Fruit fly (Drosophila melanogaster) whole organism, embryonic: ENCODE data around the gene fig.

ENCODE experiments used
- CG10462 ChIP-seq: fragments of 200-800 bp; sonication (Bioruptor generic); optimal IDR thresholded peaks from 2 replicates; lab custom pipeline; 2016; ENCODE audit warnings: missing biosample characterization, missing genetic modification characterization
- CG11695 ChIP-seq: fragments of 200-800 bp; sonication (Bioruptor generic); IDR thresholded peaks from 3 replicates; pipeline ENCODE4 v1.3.6; 2022; ENCODE audit warnings: missing biosample characterization, missing genetic modification characterization
- CG12769 ChIP-seq: fragments of 200-800 bp; sonication (Bioruptor generic); optimal IDR thresholded peaks from 2 replicates; lab custom pipeline; 2019; ENCODE audit warnings: missing biosample characterization, mild to moderate bottlenecking, missing genetic modification characterization, moderate library complexity
- CG13894 ChIP-seq: fragments of 200-800 bp; sonication (Bioruptor generic); optimal IDR thresholded peaks from 3 replicates; lab custom pipeline; 2018; ENCODE audit warnings: missing biosample characterization, mild to moderate bottlenecking, missing genetic modification characterization, moderate library complexity
- CG14965 ChIP-seq: fragments of 200-800 bp; sonication (Bioruptor generic); optimal IDR thresholded peaks from 2 replicates; lab custom pipeline; 2016; ENCODE audit warnings: missing biosample characterization, missing genetic modification characterization, borderline replicate concordance
- CG15073 ChIP-seq: fragments of 200-800 bp; sonication (Bioruptor generic); optimal IDR thresholded peaks from 2 replicates; lab custom pipeline; 2016; ENCODE audit warnings: missing biosample characterization, missing genetic modification characterization
- CG1529 ChIP-seq: fragments of 200-800 bp; sonication (Bioruptor generic); optimal IDR thresholded peaks from 3 replicates; lab custom pipeline; 2018; ENCODE audit warnings: missing biosample characterization, missing genetic modification characterization
- CG1603 ChIP-seq: fragments of 200-800 bp; sonication (Bioruptor generic); optimal IDR thresholded peaks from 2 replicates; lab custom pipeline; 2019; ENCODE audit warnings: missing biosample characterization, mild to moderate bottlenecking, missing genetic modification characterization, moderate library complexity
- CG18619 ChIP-seq: fragments of 200-800 bp; sonication (Bioruptor generic); optimal IDR thresholded peaks from 3 replicates; lab custom pipeline; 2017; ENCODE audit warnings: missing biosample characterization, mild to moderate bottlenecking, missing genetic modification characterization
- CG2199 ChIP-seq: fragments of 200-800 bp; sonication (Bioruptor generic); IDR thresholded peaks from 3 replicates; pipeline ENCODE4 v1.3.6; 2022; ENCODE audit warnings: missing biosample characterization, missing genetic modification characterization
- CG30431 ChIP-seq: fragments of 200-800 bp; sonication (Bioruptor generic); optimal IDR thresholded peaks from 2 replicates; lab custom pipeline; 2017; ENCODE audit warnings: missing biosample characterization, missing genetic modification characterization
- CG31365 ChIP-seq: fragments of 200-800 bp; sonication (Bioruptor generic); optimal IDR thresholded peaks from 2 replicates; lab custom pipeline; 2018; ENCODE audit warnings: missing biosample characterization, mild to moderate bottlenecking, missing genetic modification characterization
- CG31441 ChIP-seq: fragments of 200-800 bp; sonication (Bioruptor generic); IDR thresholded peaks from 2 replicates; pipeline ENCODE4 v1.3.6; 2022; ENCODE audit warnings: missing biosample characterization, missing genetic modification characterization
- CG3281 ChIP-seq: fragments of 200-800 bp; sonication (Bioruptor generic); optimal IDR thresholded peaks from 3 replicates; lab custom pipeline; 2017; ENCODE audit warnings: missing biosample characterization, mild to moderate bottlenecking, missing genetic modification characterization
- CG33557 ChIP-seq: fragments of 200-800 bp; sonication (Bioruptor generic); optimal IDR thresholded peaks from 2 replicates; lab custom pipeline; 2019; ENCODE audit warnings: missing biosample characterization, mild to moderate bottlenecking, missing genetic modification characterization, moderate library complexity
- CG34376 ChIP-seq: fragments of 200-800 bp; sonication (Bioruptor generic); optimal IDR thresholded peaks from 2 replicates; lab custom pipeline; 2018; ENCODE audit warnings: missing biosample characterization, mild to moderate bottlenecking, missing genetic modification characterization
- CG3847 ChIP-seq: fragments of 200-800 bp; sonication (Bioruptor generic); IDR thresholded peaks from 2 replicates; pipeline ENCODE4 v1.3.6; 2022; ENCODE audit warnings: missing biosample characterization, missing genetic modification characterization
- CG4424 ChIP-seq: fragments of 200-800 bp; sonication (Bioruptor generic); optimal IDR thresholded peaks from 3 replicates; lab custom pipeline; 2016; ENCODE audit warnings: missing biosample characterization, missing genetic modification characterization
- CG4730 ChIP-seq: fragments of 200-800 bp; sonication (Bioruptor generic); IDR thresholded peaks from 2 replicates; pipeline ENCODE4 v1.3.6; 2022; ENCODE audit warnings: missing biosample characterization, missing genetic modification characterization
- CG7357 ChIP-seq: fragments of 200-800 bp; sonication (Bioruptor generic); IDR thresholded peaks from 3 replicates; pipeline ENCODE4 v1.3.6; 2022; ENCODE audit warnings: missing biosample characterization, missing genetic modification characterization
- CG7839 ChIP-seq: fragments of 200-800 bp; sonication (Bioruptor generic); optimal IDR thresholded peaks from 3 replicates; lab custom pipeline; 2018; ENCODE audit warnings: missing biosample characterization, mild to moderate bottlenecking, missing genetic modification characterization, moderate library complexity
- CG8944 ChIP-seq: fragments of 200-800 bp; sonication (Bioruptor generic); optimal IDR thresholded peaks from 3 replicates; lab custom pipeline; 2016; ENCODE audit warnings: missing biosample characterization, missing genetic modification characterization
- CG9215 ChIP-seq: fragments of 200-800 bp; sonication (Bioruptor generic); IDR thresholded peaks from 2 replicates; pipeline ENCODE4 v1.3.6; 2022; ENCODE audit warnings: missing biosample characterization, missing genetic modification characterization
- CTCF ChIP-seq: fragments of 200-800 bp; sonication (Bioruptor generic); optimal IDR thresholded peaks from 2 replicates; lab custom pipeline; 2017; ENCODE audit warnings: missing biosample characterization, mild to moderate bottlenecking, missing genetic modification characterization, moderate library complexity
- D19B ChIP-seq: fragments of 200-800 bp; sonication (Bioruptor generic); optimal IDR thresholded peaks from 2 replicates; lab custom pipeline; 2017; ENCODE audit warnings: missing biosample characterization, mild to moderate bottlenecking, missing genetic modification characterization
- Dek ChIP-seq: fragments of 200-800 bp; sonication (Bioruptor generic); optimal IDR thresholded peaks from 3 replicates; lab custom pipeline; 2019; ENCODE audit warnings: missing biosample characterization, mild to moderate bottlenecking, missing genetic modification characterization, moderate library complexity
- Drgx ChIP-seq: fragments of 200-800 bp; sonication (Bioruptor generic); IDR thresholded peaks from 2 replicates; pipeline ENCODE4 v1.3.6; 2022; ENCODE audit warnings: missing biosample characterization, missing genetic modification characterization
- Hr51 ChIP-seq, 2 experiments: fragments of 200-800 bp; sonication (Bioruptor generic); optimal IDR thresholded peaks; 2 replicates in 1 of 2; 3 replicates in 1 of 2; lab custom pipeline; 2016 to 2018; ENCODE audit warnings: missing biosample characterization in 2 of 2, missing genetic modification characterization in 2 of 2, mild to moderate bottlenecking in 1 of 2, moderate library complexity in 1 of 2
- Lim3 ChIP-seq: fragments of 200-800 bp; sonication (Bioruptor generic); IDR thresholded peaks from 2 replicates; pipeline ENCODE4 v1.3.6; 2022; ENCODE audit warnings: missing biosample characterization, missing genetic modification characterization
- Mad ChIP-seq: fragments of 200-800 bp; sonication (Bioruptor generic); optimal IDR thresholded peaks from 2 replicates; lab custom pipeline; 2016; ENCODE audit warnings: missing biosample characterization, missing genetic modification characterization
- Neu2 ChIP-seq: fragments of 200-800 bp; sonication (Bioruptor generic); optimal IDR thresholded peaks from 3 replicates; lab custom pipeline; 2016; ENCODE audit warnings: missing biosample characterization, missing genetic modification characterization, borderline replicate concordance
- Side ChIP-seq: fragments of 200-800 bp; sonication (Bioruptor generic); optimal IDR thresholded peaks from 2 replicates; lab custom pipeline; 2016; ENCODE audit warnings: missing biosample characterization, missing genetic modification characterization
- Ssrp ChIP-seq: fragments of 200-800 bp; sonication (Bioruptor generic); optimal IDR thresholded peaks from 2 replicates; lab custom pipeline; 2018; ENCODE audit warnings: missing biosample characterization, mild to moderate bottlenecking, missing genetic modification characterization, moderate library complexity
- Tbp ChIP-seq: fragments of >200 bp; optimal IDR thresholded peaks from 2 replicates; lab custom pipeline; 2018; ENCODE audit warnings: missing biosample characterization, missing genetic modification characterization
- ara ChIP-seq: fragments of 200-800 bp; sonication (Bioruptor generic); IDR thresholded peaks from 2 replicates; pipeline ENCODE4 v1.3.6; 2022; ENCODE audit warnings: missing biosample characterization, missing genetic modification characterization
- ase ChIP-seq: fragments of 200-800 bp; sonication (Bioruptor generic); IDR thresholded peaks from 3 replicates; pipeline ENCODE4 v1.3.6; 2022; ENCODE audit warnings: missing biosample characterization, missing genetic modification characterization
- chn ChIP-seq: fragments of 200-800 bp; sonication (Bioruptor generic); optimal IDR thresholded peaks from 2 replicates; lab custom pipeline; 2016; ENCODE audit warnings: missing biosample characterization, missing genetic modification characterization
- en ChIP-seq: fragments of 200-800 bp; sonication (Bioruptor generic); optimal IDR thresholded peaks from 2 replicates; lab custom pipeline; 2016; ENCODE audit warnings: missing biosample characterization, missing genetic modification characterization
- exex ChIP-seq: fragments of 200-800 bp; sonication (Bioruptor generic); optimal IDR thresholded peaks from 4 replicates; lab custom pipeline; 2018; ENCODE audit warnings: missing biosample characterization, mild to moderate bottlenecking, missing genetic modification characterization, moderate library complexity
- gsb-n ChIP-seq: fragments of 200-800 bp; sonication (Bioruptor generic); optimal IDR thresholded peaks from 3 replicates; lab custom pipeline; 2018; ENCODE audit warnings: missing biosample characterization, mild to moderate bottlenecking, missing genetic modification characterization
- gt ChIP-seq: fragments of 200-800 bp; sonication (Bioruptor generic); IDR thresholded peaks from 2 replicates; pipeline ENCODE4 v1.3.6; 2022; ENCODE audit warnings: missing biosample characterization, missing genetic modification characterization
- ind ChIP-seq: fragments of 200-800 bp; sonication (Bioruptor generic); optimal IDR thresholded peaks from 3 replicates; lab custom pipeline; 2016; ENCODE audit warnings: missing biosample characterization, missing genetic modification characterization
- insv ChIP-seq, 2 experiments: fragments of 200-800 bp; sonication (Bioruptor generic); optimal IDR thresholded peaks; 3 replicates each; lab custom pipeline; 2016 to 2018; ENCODE audit warnings: missing biosample characterization in 2 of 2, missing genetic modification characterization in 2 of 2
- knrl ChIP-seq: fragments of 200-800 bp; sonication (Bioruptor generic); IDR thresholded peaks from 3 replicates; pipeline ENCODE4 v1.3.6; 2022; ENCODE audit warnings: missing biosample characterization, missing genetic modification characterization; ENCODE audit not compliant: partially characterized antibody
- lola ChIP-seq, 3 experiments: fragments of >200 bp in 2 of 3; fragments of 200-800 bp in 1 of 3; sonication (Bioruptor generic) in 1 of 3; optimal IDR thresholded peaks; 2 replicates each; lab custom pipeline; 2017 to 2019; ENCODE audit warnings: missing biosample characterization in 3 of 3, missing genetic modification characterization in 3 of 3, mild to moderate bottlenecking in 1 of 3, moderate library complexity in 1 of 3
- mirr ChIP-seq: fragments of 200-800 bp; sonication (Bioruptor generic); optimal IDR thresholded peaks from 3 replicates; lab custom pipeline; 2018; ENCODE audit warnings: missing biosample characterization, mild to moderate bottlenecking, missing genetic modification characterization
- nmo ChIP-seq: fragments of 200-800 bp; sonication (Bioruptor generic); optimal IDR thresholded peaks from 2 replicates; lab custom pipeline; 2018; ENCODE audit warnings: missing biosample characterization, mild to moderate bottlenecking, missing genetic modification characterization, moderate library complexity
- nom ChIP-seq: fragments of 200-800 bp; sonication (Bioruptor generic); optimal IDR thresholded peaks from 2 replicates; lab custom pipeline; 2017; ENCODE audit warnings: missing biosample characterization, missing genetic modification characterization, mild to moderate bottlenecking, moderate library complexity, missing genetic modification reagents
- otp ChIP-seq: fragments of 200-800 bp; sonication (Bioruptor generic); IDR thresholded peaks from 3 replicates; pipeline ENCODE4, ENCODE4 v1.3.6; 2022; ENCODE audit warnings: missing biosample characterization, missing genetic modification characterization
- scrt ChIP-seq: fragments of 200-800 bp; sonication (Bioruptor generic); optimal IDR thresholded peaks from 2 replicates; lab custom pipeline; 2018; ENCODE audit warnings: missing biosample characterization, mild to moderate bottlenecking, missing genetic modification characterization, moderate library complexity
- sug ChIP-seq: fragments of 200-800 bp; optimal IDR thresholded peaks from 2 replicates; lab custom pipeline; 2019; ENCODE audit warnings: missing biosample characterization, mild to moderate bottlenecking, missing genetic modification characterization, moderate library complexity

The fig gene

DNA sequence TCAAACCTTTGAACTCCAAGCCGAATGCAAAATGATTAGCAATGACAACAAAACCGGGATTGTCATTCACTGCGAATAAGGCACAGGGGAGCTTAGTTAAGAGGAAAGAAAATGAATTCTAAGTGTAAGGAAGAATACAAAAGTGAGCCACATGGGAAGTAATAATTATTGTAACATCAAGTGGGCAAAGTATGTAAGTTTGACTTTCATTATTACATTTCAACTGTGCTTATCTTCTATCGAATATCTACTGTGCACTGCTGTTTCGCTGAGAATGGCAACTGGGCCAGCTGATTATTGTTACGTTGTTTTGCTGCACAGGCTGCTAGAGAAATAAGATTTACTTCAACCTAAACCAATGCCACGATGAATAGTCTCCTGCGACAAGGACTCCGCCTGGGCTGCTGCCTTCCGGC lies 43.6 kb downstream of the fig start, which contains the start of the genes CG7601 and CIA30 (continued):
- TF ChIP-seq ind = peak; percentile 100
- peak; percentile 98 for TF ChIP-seq en (GFP tag; lab: Kevin White, UChicago)
- TF ChIP-seq Side (GFP tag; lab: Kevin White, UChicago) = peak; percentile 99
- peak; percentile 99 for TF ChIP-seq CG7357 (GFP tag; lab: Robert Waterston, UW)
- TF ChIP-seq CG31365 (tag; lab: Kevin White, UChicago) = peak; percentile 94
- peak; percentile 100 for TF ChIP-seq ase (GFP tag; lab: Robert Waterston, UW)
- peak; percentile 99 for TF ChIP-seq CG8944 (GFP tag; lab: Kevin White, UChicago)
- TF ChIP-seq CG2199 (GFP tag; lab: Robert Waterston, UW) = peak; percentile 100
- peak; percentile 94 for TF ChIP-seq Neu2 (GFP tag; lab: Kevin White, UChicago)
- peak; percentile 100 for TF ChIP-seq CG9215 (GFP tag; lab: Robert Waterston, UW)
- peak; percentile 96 for TF ChIP-seq CG1603
- TF ChIP-seq CG15073 (GFP tag; lab: Kevin White, UChicago) = peak; percentile 88
- peak; percentile 96 for TF ChIP-seq Ssrp (tag; lab: Kevin White, UChicago)
- TF ChIP-seq CG3281 (GFP tag; lab: Kevin White, UChicago) = peak; percentile 97
- peak; percentile 21 for TF ChIP-seq CG12769 (tag; lab: Kevin White, UChicago)
- peak; percentile 97 for TF ChIP-seq nom (GFP tag; lab: Kevin White, UChicago)
- peak; percentile 98 for TF ChIP-seq CG13894
- peak; percentile 92 for TF ChIP-seq CG1529
- TF ChIP-seq CG31441 = no peak
- peak; percentile 100 for TF ChIP-seq CG3847 (GFP tag; lab: Robert Waterston, UW)
- peak; percentile 91 for TF ChIP-seq CG33557 (GFP tag; lab: Kevin White, UChicago)
- peak; percentile 94 for TF ChIP-seq scrt (GFP tag; lab: Kevin White, UChicago)
- TF ChIP-seq Hr51 (GFP tag; optimal IDR thresholded peaks at IDR 0.05; lab: Kevin White, UChicago) = peak; percentile 95 to 98
- TF ChIP-seq CG4730 (GFP tag; lab: Robert Waterston, UW) = peak; percentile 100
- peak; percentile 99 for TF ChIP-seq CG4424 (GFP tag; lab: Kevin White, UChicago)
- peak; percentile 100 for TF ChIP-seq ara (GFP tag; lab: Robert Waterston, UW)
- TF ChIP-seq Tbp (GFP tag; lab: Kevin White, UChicago) = no peak
- peak; percentile 93 for TF ChIP-seq D19B
- peak; percentile 95 for TF ChIP-seq gsb-n
- TF ChIP-seq CG11695 (GFP tag; lab: Robert Waterston, UW) = peak; percentile 100
- peak; percentile 100 for TF ChIP-seq gt
- peak; percentile 98 for TF ChIP-seq CG34376
- peak; percentile 25 to 68 for TF ChIP-seq insv (GFP tag; optimal IDR thresholded peaks at IDR 0.05; lab: Kevin White, UChicago)
- peak; percentile 96 for TF ChIP-seq CG18619 (GFP tag; lab: Kevin White, UChicago)
- peak; percentile 100 for TF ChIP-seq Lim3 (GFP tag; lab: Robert Waterston, UW)
- TF ChIP-seq CG7839 (tag; lab: Kevin White, UChicago) = peak; percentile 99
- peak; percentile 95 for TF ChIP-seq CG10462 (GFP tag; lab: Kevin White, UChicago)
- TF ChIP-seq CTCF (GFP tag; lab: Kevin White, UChicago) = peak; percentile 63
- peak; percentile 100 for TF ChIP-seq otp (GFP tag; lab: Robert Waterston, UW)
- peak; percentile 95 for TF ChIP-seq CG30431 (GFP tag; lab: Kevin White, UChicago)
- peak; percentile 98 for TF ChIP-seq sug (tag; lab: Kevin White, UChicago)
- TF ChIP-seq mirr = peak; percentile 99
- peak; percentile 97 for TF ChIP-seq Mad (GFP tag; lab: Kevin White, UChicago)
- TF ChIP-seq Dek (tag; lab: Kevin White, UChicago) = peak; percentile 98
- peak in 1 of 3 experiments; percentile 93 for TF ChIP-seq lola (GFP tag; optimal IDR thresholded peaks at IDR 0.05; lab: Kevin White, UChicago)
- peak; percentile 92 for TF ChIP-seq CG14965 (GFP tag; lab: Kevin White, UChicago)
- TF ChIP-seq nmo (GFP tag; lab: Kevin White, UChicago) = peak; percentile 99
- peak; percentile 96 for TF ChIP-seq exex (tag; lab: Kevin White, UChicago)
- TF ChIP-seq knrl = 0 out of 3 replicates have a peak, but pooled peaks have one; percentile 41
- peak; percentile 100 for TF ChIP-seq Drgx (GFP tag; lab: Robert Waterston, UW)
- TF ChIP-seq chn (GFP tag; lab: Kevin White, UChicago) = peak; percentile 97
